Fruit fly (Drosophila melanogaster) whole organism, embryonic: ENCODE results near the gene Rab9.

ENCODE experiments used
- Asciz ChIP-seq: fragments of 200-800 bp; sonication (Bioruptor generic); optimal IDR thresholded peaks from 2 replicates; lab custom pipeline; 2017; ENCODE audit warnings: missing biosample characterization, mild to moderate bottlenecking, missing genetic modification characterization, missing genetic modification reagents
- CG10431 ChIP-seq: fragments of 200-800 bp; sonication (Bioruptor generic); optimal IDR thresholded peaks from 3 replicates; lab custom pipeline; 2018; ENCODE audit warnings: missing biosample characterization, mild to moderate bottlenecking, missing genetic modification characterization
- CG11723 ChIP-seq: fragments of 200-800 bp; sonication (Bioruptor generic); optimal IDR thresholded peaks from 2 replicates; lab custom pipeline; 2017; ENCODE audit warnings: missing biosample characterization, mild to moderate bottlenecking, missing genetic modification characterization
- CG13775 ChIP-seq: fragments of 200-800 bp; sonication (Bioruptor generic); optimal IDR thresholded peaks from 3 replicates; lab custom pipeline; 2017; ENCODE audit warnings: missing biosample characterization, mild to moderate bottlenecking, missing genetic modification characterization
- CG14710 ChIP-seq: fragments of 200-800 bp; sonication (Bioruptor generic); optimal IDR thresholded peaks from 3 replicates; lab custom pipeline; 2019; ENCODE audit warnings: missing biosample characterization, mild to moderate bottlenecking, missing genetic modification characterization, moderate library complexity
- CG1603 ChIP-seq: fragments of 200-800 bp; sonication (Bioruptor generic); optimal IDR thresholded peaks from 2 replicates; lab custom pipeline; 2019; ENCODE audit warnings: missing biosample characterization, mild to moderate bottlenecking, missing genetic modification characterization, moderate library complexity
- CG17568 ChIP-seq: fragments of 200-800 bp; sonication (Bioruptor generic); optimal IDR thresholded peaks from 2 replicates; lab custom pipeline; 2018; ENCODE audit warnings: missing biosample characterization, mild to moderate bottlenecking, missing genetic modification characterization, moderate library complexity
- CG2712 ChIP-seq: fragments of 200-800 bp; optimal IDR thresholded peaks from 3 replicates; lab custom pipeline; 2019; ENCODE audit warnings: missing biosample characterization, mild to moderate bottlenecking, missing genetic modification characterization, moderate library complexity
- CG3163 ChIP-seq: fragments of 200-800 bp; sonication (Bioruptor generic); optimal IDR thresholded peaks from 3 replicates; lab custom pipeline; 2016; ENCODE audit warnings: missing biosample characterization, missing genetic modification characterization
- CG32772 ChIP-seq: fragments of 200-800 bp; sonication (Bioruptor generic); IDR thresholded peaks from 2 replicates; pipeline ENCODE4 v1.3.6; 2022; ENCODE audit warnings: missing biosample characterization, missing genetic modification characterization
- CG4282 ChIP-seq: fragments of 200-800 bp; sonication (Bioruptor generic); optimal IDR thresholded peaks from 2 replicates; lab custom pipeline; 2016; ENCODE audit warnings: missing biosample characterization, missing genetic modification characterization
- CG6175 ChIP-seq: fragments of 200-800 bp; sonication (Bioruptor generic); IDR thresholded peaks from 3 replicates; pipeline ENCODE4 v1.3.6; 2022; ENCODE audit warnings: missing biosample characterization, missing genetic modification characterization
- CG6854 ChIP-seq: fragments of 200-800 bp; sonication (Bioruptor generic); optimal IDR thresholded peaks from 3 replicates; lab custom pipeline; 2017; ENCODE audit warnings: missing biosample characterization, mild to moderate bottlenecking, missing genetic modification characterization
- CG8089 ChIP-seq: fragments of 200-800 bp; sonication (Bioruptor generic); optimal IDR thresholded peaks from 3 replicates; lab custom pipeline; 2016; ENCODE audit warnings: missing biosample characterization, missing genetic modification characterization
- D19A ChIP-seq: fragments of 200-800 bp; optimal IDR thresholded peaks from 3 replicates; lab custom pipeline; 2019; ENCODE audit warnings: missing biosample characterization, mild to moderate bottlenecking, missing genetic modification characterization, moderate library complexity
- Dek ChIP-seq: fragments of 200-800 bp; sonication (Bioruptor generic); optimal IDR thresholded peaks from 3 replicates; lab custom pipeline; 2019; ENCODE audit warnings: missing biosample characterization, mild to moderate bottlenecking, missing genetic modification characterization, moderate library complexity
- Doc2 ChIP-seq: fragments of 200-800 bp; sonication (Bioruptor generic); IDR thresholded peaks from 2 replicates; pipeline ENCODE4 v1.3.6; 2022; ENCODE audit warnings: missing biosample characterization, missing genetic modification characterization
- Doc3 ChIP-seq: fragments of 200-800 bp; sonication (Bioruptor generic); IDR thresholded peaks from 3 replicates; pipeline ENCODE4 v1.3.6; 2022; ENCODE audit warnings: missing biosample characterization, missing genetic modification characterization; ENCODE audit not compliant: partially characterized antibody
- Fer1 ChIP-seq: fragments of 200-800 bp; sonication (Bioruptor generic); optimal IDR thresholded peaks from 2 replicates; lab custom pipeline; 2017; ENCODE audit warnings: missing biosample characterization, mild to moderate bottlenecking, missing genetic modification characterization
- MTF-1 ChIP-seq: fragments of 200-800 bp; sonication (Bioruptor generic); optimal IDR thresholded peaks from 2 replicates; lab custom pipeline; 2018; ENCODE audit warnings: missing biosample characterization, mild to moderate bottlenecking, missing genetic modification characterization, borderline replicate concordance
- Mes4 ChIP-seq: fragments of 200-800 bp; sonication (Bioruptor generic); optimal IDR thresholded peaks from 2 replicates; lab custom pipeline; 2016; ENCODE audit warnings: missing biosample characterization, missing genetic modification characterization
- Sry-β ChIP-seq: fragments of 200-800 bp; sonication (Bioruptor generic); optimal IDR thresholded peaks from 2 replicates; lab custom pipeline; 2018; ENCODE audit warnings: missing biosample characterization, mild to moderate bottlenecking, missing genetic modification characterization, moderate library complexity
- Taf1 ChIP-seq: fragments of 200-800 bp; sonication (Bioruptor generic); IDR thresholded peaks from 2 replicates; pipeline ENCODE4 v1.3.6; 2022; ENCODE audit warnings: missing biosample characterization, missing genetic modification characterization
- ash1 ChIP-seq: fragments of 200-800 bp; sonication (Bioruptor generic); optimal IDR thresholded peaks from 2 replicates; lab custom pipeline; 2018; ENCODE audit warnings: missing biosample characterization, mild to moderate bottlenecking, missing genetic modification characterization
- bcd ChIP-seq: fragments of 200-800 bp; sonication (Bioruptor generic); optimal IDR thresholded peaks from 2 replicates; lab custom pipeline; 2017; ENCODE audit warnings: missing biosample characterization, mild to moderate bottlenecking, missing genetic modification characterization
- caup ChIP-seq: fragments of 200-800 bp; sonication (Bioruptor generic); optimal IDR thresholded peaks from 3 replicates; lab custom pipeline; 2017; ENCODE audit warnings: missing biosample characterization, mild to moderate bottlenecking, missing genetic modification characterization, moderate library complexity; ENCODE audit not compliant: severe bottlenecking
- corto ChIP-seq: fragments of 200-800 bp; sonication (Bioruptor generic); optimal IDR thresholded peaks from 2 replicates; lab custom pipeline; 2016; ENCODE audit warnings: missing biosample characterization, mild to moderate bottlenecking, missing genetic modification characterization, moderate library complexity
- dmrt99B ChIP-seq: fragments of 200-800 bp; sonication (Bioruptor generic); optimal IDR thresholded peaks from 2 replicates; lab custom pipeline; 2018; ENCODE audit warnings: missing biosample characterization, mild to moderate bottlenecking, missing genetic modification characterization, moderate library complexity
- exex ChIP-seq: fragments of 200-800 bp; sonication (Bioruptor generic); optimal IDR thresholded peaks from 4 replicates; lab custom pipeline; 2018; ENCODE audit warnings: missing biosample characterization, mild to moderate bottlenecking, missing genetic modification characterization, moderate library complexity
- fru ChIP-seq: fragments of >200 bp; optimal IDR thresholded peaks from 2 replicates; lab custom pipeline; 2017
- ftz-f1 ChIP-seq: fragments of 200-800 bp; sonication (Bioruptor generic); optimal IDR thresholded peaks from 2 replicates; lab custom pipeline; 2016; ENCODE audit warnings: missing biosample characterization, missing genetic modification characterization
- gsb ChIP-seq: fragments of 200-800 bp; sonication (Bioruptor generic); IDR thresholded peaks from 2 replicates; pipeline ENCODE4 v1.3.6; 2022; ENCODE audit warnings: missing biosample characterization, missing genetic modification characterization
- hb ChIP-seq: fragments of 200-800 bp; sonication (Bioruptor generic); IDR thresholded peaks from 3 replicates; pipeline ENCODE4 v1.3.6; 2022; ENCODE audit warnings: missing biosample characterization, missing genetic modification characterization; ENCODE audit not compliant: partially characterized antibody
- her ChIP-seq: fragments of 200-800 bp; sonication (Bioruptor generic); optimal IDR thresholded peaks from 2 replicates; lab custom pipeline; 2016; ENCODE audit warnings: missing biosample characterization, missing genetic modification characterization
- hth ChIP-seq: fragments of >200 bp; optimal IDR thresholded peaks from 2 replicates; lab custom pipeline; 2017; ENCODE audit warnings: inconsistent platforms
- insv ChIP-seq, 2 experiments: fragments of 200-800 bp; sonication (Bioruptor generic); optimal IDR thresholded peaks; 3 replicates each; lab custom pipeline; 2016 to 2018; ENCODE audit warnings: missing biosample characterization in 2 of 2, missing genetic modification characterization in 2 of 2
- kni ChIP-seq: fragments of 200-800 bp; sonication (Bioruptor generic); optimal IDR thresholded peaks from 3 replicates; lab custom pipeline; 2017; ENCODE audit warnings: mild to moderate bottlenecking, missing biosample characterization, missing genetic modification reagents, missing genetic modification characterization
- nom ChIP-seq: fragments of 200-800 bp; sonication (Bioruptor generic); optimal IDR thresholded peaks from 2 replicates; lab custom pipeline; 2017; ENCODE audit warnings: missing biosample characterization, missing genetic modification characterization, mild to moderate bottlenecking, moderate library complexity, missing genetic modification reagents
- repo ChIP-seq: fragments of 200-800 bp; sonication (Bioruptor generic); optimal IDR thresholded peaks from 2 replicates; lab custom pipeline; 2016; ENCODE audit warnings: missing biosample characterization, missing genetic modification characterization
- sens-2 ChIP-seq: fragments of 200-800 bp; sonication (Bioruptor generic); IDR thresholded peaks from 2 replicates; pipeline ENCODE4 v1.3.6; 2022; ENCODE audit warnings: missing biosample characterization, missing genetic modification characterization
- toy ChIP-seq: fragments of 200-800 bp; sonication (Bioruptor generic); IDR thresholded peaks from 2 replicates; pipeline ENCODE4 v1.3.6; 2022; ENCODE audit warnings: missing biosample characterization, missing genetic modification characterization
- trem ChIP-seq: fragments of 200-800 bp; optimal IDR thresholded peaks from 3 replicates; lab custom pipeline; 2019; ENCODE audit warnings: missing biosample characterization, mild to moderate bottlenecking, missing genetic modification characterization, moderate library complexity
- twi ChIP-seq: fragments of 200-800 bp; optimal IDR thresholded peaks from 2 replicates; lab custom pipeline; 2019; ENCODE audit warnings: missing biosample characterization, mild to moderate bottlenecking, missing genetic modification characterization, moderate library complexity
- vvl ChIP-seq: fragments of 200-800 bp; sonication (Bioruptor generic); IDR thresholded peaks from 2 replicates; pipeline ENCODE4 v1.3.6; 2022; ENCODE audit warnings: missing biosample characterization, missing genetic modification characterization
- z ChIP-seq: fragments of 200-800 bp; sonication (Bioruptor generic); IDR thresholded peaks from 3 replicates; pipeline ENCODE4 v1.3.6; 2022; ENCODE audit warnings: missing biosample characterization, missing genetic modification characterization
- zfh1 ChIP-seq: fragments of 200-800 bp; sonication (Bioruptor generic); IDR thresholded peaks from 3 replicates; pipeline ENCODE4 v1.3.6; 2022; ENCODE audit warnings: missing biosample characterization, missing genetic modification characterization

Rab9 gene

dm6 chr2L:19444734-19445140 is 12.4 kb downstream of the Rab9 start, which contains the start of gene Hs2st (continued):
- TF ChIP-seq Mes4: peak; percentile 83
- TF ChIP-seq CG2712: peak; percentile 92
- peak; percentile 57 for TF ChIP-seq exex (tag; lab: Kevin White, UChicago)
- peak; percentile 88 for TF ChIP-seq CG4282 (GFP tag; lab: Kevin White, UChicago)
- TF ChIP-seq CG32772 (GFP tag; lab: Robert Waterston, UW): peak; percentile 95
- peak; percentile 96 for TF ChIP-seq CG13775 (GFP tag; lab: Kevin White, UChicago)
- TF ChIP-seq CG6854 (GFP tag; lab: Kevin White, UChicago): peak; percentile 58
- peak; percentile 45; the same call in 1 of the 2 replicates for TF ChIP-seq toy (GFP tag; lab: Robert Waterston, UW)
- peak; percentile 80 for TF ChIP-seq nom
- peak; percentile 89 for TF ChIP-seq repo (GFP tag; lab: Kevin White, UChicago)
- peak; percentile 92 for TF ChIP-seq caup (GFP tag; lab: Kevin White, UChicago)
- TF ChIP-seq vvl (GFP tag; lab: Robert Waterston, UW): peak; percentile 94
- TF ChIP-seq Asciz (GFP tag; lab: Kevin White, UChicago): peak; percentile 62
- TF ChIP-seq fru: no peak
- peak; percentile 83 for TF ChIP-seq Dek (tag; lab: Kevin White, UChicago)
- peak; percentile 76 for TF ChIP-seq sens-2 (GFP tag; lab: Robert Waterston, UW)
- peak; percentile 90 for TF ChIP-seq Taf1 (GFP tag; lab: Robert Waterston, UW)
- peak; percentile 92 for TF ChIP-seq bcd (GFP tag; lab: Kevin White, UChicago)
- peak; percentile 83 for TF ChIP-seq trem
- TF ChIP-seq twi (tag; lab: Kevin White, UChicago): peak; percentile 86
- peak; percentile 93 for TF ChIP-seq Fer1
- TF ChIP-seq CG8089 (GFP tag; lab: Kevin White, UChicago): peak; percentile 92
- no peak for TF ChIP-seq hth (lab: Kevin White, UChicago)
- TF ChIP-seq dmrt99B (tag; lab: Kevin White, UChicago): peak; percentile 86
- peak; percentile 63 for TF ChIP-seq corto
- TF ChIP-seq ash1: no peak
- no peak for TF ChIP-seq Doc3
- TF ChIP-seq CG11723: peak; percentile 85
- peak; percentile 86 for TF ChIP-seq her (GFP tag; lab: Kevin White, UChicago)
- no peak for TF ChIP-seq z
- TF ChIP-seq kni (GFP tag; lab: Kevin White, UChicago): peak; percentile 76
- peak; percentile 93 for TF ChIP-seq CG14710 (tag; lab: Kevin White, UChicago)
- TF ChIP-seq zfh1: peak; percentile 94
- TF ChIP-seq CG17568: no peak
- peak in 1 of 2 experiments; percentile 75 for TF ChIP-seq insv (GFP tag; optimal IDR thresholded peaks at IDR 0.05; lab: Kevin White, UChicago)
- peak; percentile 98 for TF ChIP-seq Sry-β (GFP tag; lab: Kevin White, UChicago)
- TF ChIP-seq CG10431: peak; percentile 73
- peak; percentile 68 for TF ChIP-seq gsb (GFP tag; lab: Robert Waterston, UW)
- TF ChIP-seq CG1603 (tag; lab: Kevin White, UChicago): peak; percentile 96
- TF ChIP-seq CG6175: peak; percentile 88
- TF ChIP-seq Doc2 (GFP tag; lab: Robert Waterston, UW): peak; percentile 83
- TF ChIP-seq ftz-f1 (GFP tag; lab: Kevin White, UChicago): peak; percentile 88
- TF ChIP-seq hb (GFP tag; lab: Robert Waterston, UW): no peak
- peak; percentile 66 for TF ChIP-seq D19A (tag; lab: Kevin White, UChicago)
- TF ChIP-seq CG3163 (GFP tag; lab: Kevin White, UChicago): peak; percentile 77
- peak; percentile 42 for TF ChIP-seq MTF-1 (GFP tag; lab: Kevin White, UChicago)
- TF ChIP-seq, all 482 proteins: peak for 429
